Worm (Caenorhabditis elegans): ENCODE measurements around the gene C13A2.9.

DNA sequence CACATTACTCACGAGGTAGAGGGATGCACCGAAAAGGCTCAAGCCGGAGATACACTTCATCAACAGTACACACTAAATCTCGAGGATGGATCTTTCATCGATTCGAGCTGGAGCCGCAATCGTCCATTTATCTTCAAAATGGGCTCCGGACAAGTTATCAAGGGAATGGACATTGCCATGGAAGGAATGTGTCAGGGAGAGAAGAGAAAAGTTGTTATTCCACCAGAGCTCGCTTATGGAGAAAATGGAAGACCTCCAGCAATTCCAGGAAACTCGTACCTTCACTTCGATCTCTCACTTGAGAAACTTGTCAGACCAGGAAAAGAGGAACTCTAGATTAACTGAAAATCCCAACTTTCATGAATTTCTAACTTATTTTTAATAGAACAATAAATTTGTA is 38.0 kb downstream of the C13A2.9 start:
- no peak for TF ChIP-seq elt-4 (tag; optimal IDR thresholded peaks at IDR 0.05)
- TF ChIP-seq pqm-1 (tag; optimal IDR thresholded peaks at IDR 0.05), result no peak
- TF ChIP-seq K02D7.2 (tag; optimal IDR thresholded peaks at IDR 0.05), result no peak
- no peak for TF ChIP-seq fkh-10 (GFP tag; optimal IDR thresholded peaks at IDR 0.05)
- TF ChIP-seq sox-4 (tag; optimal IDR thresholded peaks at IDR 0.05), result no peak
- TF ChIP-seq pha-4 (tag; optimal IDR thresholded peaks at IDR 0.05), result no peak
- TF ChIP-seq ceh-9 (tag; optimal IDR thresholded peaks at IDR 0.05), result no peak
- TF ChIP-seq pat-9 (tag; optimal IDR thresholded peaks at IDR 0.05), result no peak
- TF ChIP-seq pag-3 (tag; optimal IDR thresholded peaks at IDR 0.05; ENCODE audit: borderline replicate concordance), result no peak
- TF ChIP-seq madf-2 (tag; optimal IDR thresholded peaks at IDR 0.05), result no peak
- TF ChIP-seq ceh-48 (tag; optimal IDR thresholded peaks at IDR 0.05), result no peak
